Worm (Caenorhabditis elegans) whole organism, L2 larva: ENCODE data around the gene srx-65.

Source experiments
- F13H6.1 ChIP-seq: sonication (generic microtip); optimal IDR thresholded peaks from 2 replicates; lab custom pipeline; 2016; ENCODE audit warnings: missing genetic modification characterization, missing compliant biosample characterization
- aly-2 ChIP-seq: fragments of 150-350 bp; optimal IDR thresholded peaks from 2 replicates; lab custom pipeline; 2014; ENCODE audit warnings: missing biosample characterization, missing genetic modification characterization
- ceh-82 ChIP-seq: fragments of 150-350 bp; optimal IDR thresholded peaks from 2 replicates; lab custom pipeline; 2014; ENCODE audit warnings: missing biosample characterization, missing genetic modification characterization
- elt-1 ChIP-seq: fragments of 150-350 bp; optimal IDR thresholded peaks from 2 replicates; lab custom pipeline; 2014; ENCODE audit warnings: missing biosample characterization, missing genetic modification characterization
- lin-13 ChIP-seq: fragments of 150-350 bp; optimal IDR thresholded peaks from 2 replicates; lab custom pipeline; 2014; ENCODE audit warnings: missing biosample characterization, missing genetic modification reagents, missing genetic modification characterization
- lsy-2 ChIP-seq, 2 experiments: fragments of 150-350 bp in 1 of 2; sonication (generic microtip) in 1 of 2; optimal IDR thresholded peaks; 2 replicates each; lab custom pipeline; 2014 to 2017; ENCODE audit warnings: missing biosample characterization in 2 of 2, missing genetic modification characterization in 2 of 2
- nhr-6 ChIP-seq: fragments of 150-350 bp; optimal IDR thresholded peaks from 2 replicates; lab custom pipeline; 2014; ENCODE audit warnings: missing biosample characterization, missing genetic modification characterization
- nhr-77 ChIP-seq: fragments of 150-350 bp; optimal IDR thresholded peaks from 2 replicates; lab custom pipeline; 2014; ENCODE audit warnings: missing biosample characterization, missing genetic modification characterization
- unc-62 ChIP-seq: fragments of 150-350 bp; optimal IDR thresholded peaks from 2 replicates; lab custom pipeline; 2014; ENCODE audit warnings: missing biosample characterization, missing genetic modification reagents, missing genetic modification characterization
- zag-1 ChIP-seq: fragments of 150-350 bp; optimal IDR thresholded peaks from 2 replicates; lab custom pipeline; 2014; ENCODE audit warnings: missing biosample characterization, missing genetic modification characterization
- ztf-11 ChIP-seq: sonication (generic microtip); optimal IDR thresholded peaks from 2 replicates; lab custom pipeline; 2017; ENCODE audit warnings: missing biosample characterization, missing genetic modification characterization

DNA sequence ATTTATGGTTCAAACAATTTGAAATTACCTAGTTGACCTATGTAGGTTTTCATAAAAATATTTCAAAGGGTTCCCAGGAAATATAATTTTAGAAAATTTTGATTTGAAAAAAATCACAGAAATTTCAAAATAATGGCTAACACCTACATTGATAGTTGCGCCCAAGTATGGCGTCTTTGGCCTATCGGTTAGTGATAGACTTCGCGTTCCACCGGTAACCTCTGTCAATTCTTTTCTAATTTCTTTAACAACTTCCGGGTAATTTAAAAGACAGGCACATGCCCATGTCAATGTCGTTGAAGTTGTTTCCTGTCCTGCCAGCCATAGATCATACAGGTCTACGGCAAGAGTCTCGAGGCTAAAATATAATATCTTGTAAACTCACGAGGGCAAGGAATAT, 47.2 kb downstream of the srx-65 start:
- TF ChIP-seq unc-62 (GFP tag; lab: Kevin White, UChicago) (no peak), aly-2 (tag; lab: Kevin White, UChicago) (no peak), ztf-11 (tag; lab: Kevin White, UChicago) (no peak), nhr-77 (no peak), F13H6.1 (tag; lab: Kevin White, UChicago) (no peak), nhr-6 (no peak), elt-1 (no peak), zag-1 (tag; lab: Kevin White, UChicago) (no peak), lin-13 (GFP tag; lab: Kevin White, UChicago) (no peak), ceh-82 (tag; lab: Kevin White, UChicago) (no peak), lsy-2 (tag; optimal IDR thresholded peaks at IDR 0.05; lab: Kevin White, UChicago) (no peak)
